Worm (Caenorhabditis elegans) whole organism, midembryonic: ENCODE measurements around the gene F42G2.7.

Experiments
- T22C8.4 ChIP-seq: fragments of 200-800 bp; sonication (Bioruptor generic); IDR thresholded peaks from 2 replicates; pipeline ENCODE4 v1.3.6; 2022; ENCODE audit warnings: missing genetic modification characterization, missing compliant biosample characterization
- cog-1 ChIP-seq: sonication (generic microtip); optimal IDR thresholded peaks from 2 replicates; lab custom pipeline; 2016; ENCODE audit warnings: missing genetic modification characterization, missing compliant biosample characterization
- flt-1 ChIP-seq: fragments of 200-800 bp; sonication (Bioruptor generic); IDR thresholded peaks from 2 replicates; pipeline ENCODE4 v1.3.6; 2022; ENCODE audit warnings: missing genetic modification characterization, missing compliant biosample characterization
- klf-2 ChIP-seq: fragments of 200-800 bp; sonication (Bioruptor generic); conservative IDR thresholded peaks from 2 replicates; pipeline ENCODE4 v1.3.6; 2022; ENCODE audit warnings: missing genetic modification reagents, missing genetic modification characterization, missing compliant biosample characterization
- med-1 ChIP-seq: sonication (generic microtip); optimal IDR thresholded peaks from 2 replicates; lab custom pipeline; 2017; ENCODE audit warnings: missing genetic modification characterization, mild to moderate bottlenecking, missing compliant biosample characterization, antibody characterized with exemption, missing genetic modification reagents; ENCODE audit not compliant: insufficient read depth
- ref-1 ChIP-seq: fragments of 200-800 bp; sonication (Bioruptor generic); conservative IDR thresholded peaks from 2 replicates; pipeline ENCODE4 v1.3.6; 2022; ENCODE audit warnings: missing genetic modification reagents, missing genetic modification characterization, missing compliant biosample characterization
- tab-1 ChIP-seq: fragments of 200-800 bp; sonication (Bioruptor generic); IDR thresholded peaks from 2 replicates; pipeline ENCODE4 v1.3.6; 2022; ENCODE audit warnings: missing genetic modification characterization, missing compliant biosample characterization
- ztf-23 ChIP-seq: fragments of 200-800 bp; sonication (Bioruptor generic); IDR thresholded peaks from 2 replicates; pipeline ENCODE4 v1.3.6; 2022; ENCODE audit warnings: missing genetic modification reagents, missing genetic modification characterization, missing compliant biosample characterization
- ztf-29 ChIP-seq: fragments of 200-800 bp; sonication (Bioruptor generic); IDR thresholded peaks from 2 replicates; pipeline ENCODE4 v1.3.6; 2022; ENCODE audit warnings: missing genetic modification reagents, missing genetic modification characterization, missing compliant biosample characterization

ce11 chrII:2440312-2440711, 22.4 kb downstream of the F42G2.7 start:
- TF ChIP-seq cog-1 (no peak), flt-1 (GFP tag; lab: Robert Waterston, UW) (no peak), ztf-23 (no peak), med-1 (GFP tag; lab: Kevin White, UChicago) (no peak), T22C8.4 (GFP tag; lab: Robert Waterston, UW) (no peak), tab-1 (GFP tag; lab: Robert Waterston, UW) (no peak), ztf-29 (GFP tag; lab: Robert Waterston, UW) (no peak), klf-2 (GFP tag; lab: Robert Waterston, UW) (no peak), ref-1 (no peak)
